Fruit fly (Drosophila melanogaster): ENCODE measurements around the gene CG33090.

DNA sequence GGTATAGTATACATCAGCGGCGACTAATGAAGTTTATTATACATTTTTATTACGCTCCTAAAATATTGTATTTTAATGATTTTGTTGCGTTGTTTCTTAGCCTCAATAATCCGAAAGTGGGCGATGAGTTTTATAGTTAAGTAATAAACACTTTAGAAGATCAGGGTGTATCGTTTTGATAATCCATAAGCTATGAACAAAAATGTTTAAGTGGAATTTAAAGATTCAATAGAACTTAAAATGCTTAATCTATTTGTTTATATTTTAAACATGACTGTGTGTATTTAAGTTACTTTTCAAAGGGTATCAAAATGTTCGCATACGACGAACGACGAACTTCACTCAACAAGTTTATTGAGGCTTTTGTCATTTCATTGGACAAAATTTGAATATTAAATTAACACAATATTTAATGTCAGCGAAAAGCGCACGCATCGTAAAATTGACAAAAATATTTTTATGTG is 38.3 kb downstream of the CG33090 start:
- no peak for TF ChIP-seq psq (optimal IDR thresholded peaks at IDR 0.05)
- no peak for TF ChIP-seq EcR (GFP tag; optimal IDR thresholded peaks at IDR 0.05)

Measured in whole organism.